Worm (Caenorhabditis elegans) whole organism, L3 larva: Measurements from ENCODE around the gene F44E2.8.

ENCODE experiments used
- aly-2 ChIP-seq: fragments of 150-350 bp; optimal IDR thresholded peaks from 2 replicates; lab custom pipeline; 2014; ENCODE audit warnings: missing biosample characterization, missing genetic modification characterization
- ceh-28 ChIP-seq: fragments of 150-350 bp; optimal IDR thresholded peaks from 2 replicates; lab custom pipeline; 2014; ENCODE audit warnings: missing biosample characterization, missing genetic modification reagents, missing genetic modification characterization
- ceh-82 ChIP-seq: fragments of 150-350 bp; optimal IDR thresholded peaks from 2 replicates; lab custom pipeline; 2014; ENCODE audit warnings: missing biosample characterization, missing genetic modification characterization
- elt-3 ChIP-seq, 3 experiments: fragments of 150-350 bp in 1 of 3; sonication (generic microtip) in 2 of 3; optimal IDR thresholded peaks; 2 replicates in 2 of 3; 4 replicates in 1 of 3; lab custom pipeline; 2014 to 2017; ENCODE audit warnings: missing biosample characterization in 3 of 3, missing genetic modification characterization in 3 of 3
- eor-1 ChIP-seq, 2 experiments: fragments of 150-350 bp; optimal IDR thresholded peaks; 2 replicates each; lab custom pipeline; 2014 to 2018; ENCODE audit warnings: missing biosample characterization in 2 of 2, missing genetic modification characterization in 2 of 2
- lin-39 ChIP-seq: fragments of 150-350 bp; optimal IDR thresholded peaks from 2 replicates; lab custom pipeline; 2018; ENCODE audit warnings: missing biosample characterization, missing genetic modification reagents, missing genetic modification characterization
- mdl-1 ChIP-seq: fragments of 150-350 bp; optimal IDR thresholded peaks from 2 replicates; lab custom pipeline; 2014; ENCODE audit warnings: missing biosample characterization, missing genetic modification characterization
- nhr-12 ChIP-seq: fragments of 150-350 bp; optimal IDR thresholded peaks from 2 replicates; lab custom pipeline; 2014; ENCODE audit warnings: missing biosample characterization, missing genetic modification characterization
- nhr-25 ChIP-seq: sonication (generic microtip); optimal IDR thresholded peaks from 2 replicates; lab custom pipeline; 2017; ENCODE audit warnings: missing biosample characterization, missing genetic modification characterization
- pha-4 ChIP-seq: fragments of 150-350 bp; optimal IDR thresholded peaks from 2 replicates; lab custom pipeline; 2014; ENCODE audit warnings: missing biosample characterization, missing genetic modification reagents, missing genetic modification characterization
- zag-1 ChIP-seq: fragments of 150-350 bp; optimal IDR thresholded peaks from 2 replicates; lab custom pipeline; 2014; ENCODE audit warnings: missing biosample characterization, missing genetic modification characterization
- ztf-4 ChIP-seq: fragments of 150-350 bp; optimal IDR thresholded peaks from 2 replicates; lab custom pipeline; 2014; ENCODE audit warnings: missing biosample characterization, missing genetic modification characterization

DNA sequence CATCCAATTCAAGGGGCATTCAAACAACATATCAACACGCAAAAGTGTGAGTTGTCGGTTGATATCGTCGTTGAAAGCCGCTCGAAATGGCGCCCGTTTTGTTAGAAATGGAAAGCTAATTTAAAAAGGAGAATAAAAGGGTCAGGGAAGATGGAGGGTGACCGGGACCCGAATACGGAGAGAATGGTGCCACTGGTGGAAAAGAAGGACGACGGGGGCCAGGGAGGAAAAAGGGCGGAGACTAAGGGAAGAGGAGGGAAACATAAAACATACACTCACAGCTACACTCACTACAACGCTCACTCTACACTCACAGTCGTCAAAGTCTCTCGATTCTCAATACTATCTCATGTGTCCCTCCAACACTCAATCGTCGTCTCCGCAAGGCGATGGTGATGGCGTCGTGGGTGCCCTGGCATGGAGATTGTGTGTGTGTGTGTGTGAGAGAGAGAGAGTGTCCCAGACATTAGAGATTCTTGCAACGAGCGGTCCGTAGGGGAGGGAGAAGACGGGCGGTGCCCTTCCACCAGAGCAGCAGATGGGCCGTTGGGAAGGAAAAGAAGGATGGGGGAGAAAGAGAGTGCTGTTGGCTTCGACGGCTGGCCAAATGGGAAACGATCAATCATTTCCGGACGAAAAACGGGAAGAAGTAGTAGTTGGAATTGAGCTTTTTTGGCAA is 24.5 kb upstream of the F44E2.8 start:
- TF ChIP-seq nhr-12 (tag; lab: Kevin White, UChicago) (no peak), mdl-1 (tag; lab: Kevin White, UChicago) (no peak), eor-1 (tag; optimal IDR thresholded peaks at IDR 0.05; lab: Kevin White, UChicago) (no peak), lin-39 (peak; percentile 99), elt-3 (tag; optimal IDR thresholded peaks at IDR 0.05; lab: Kevin White, UChicago) (no peak), ceh-82 (tag; lab: Kevin White, UChicago) (no peak), ztf-4 (tag; lab: Kevin White, UChicago) (no peak), ceh-28 (no peak), nhr-25 (tag; lab: Kevin White, UChicago) (no peak), aly-2 (tag; lab: Kevin White, UChicago) (no peak), zag-1 (peak; percentile 46), pha-4 (tag; lab: Kevin White, UChicago) (no peak)
